Worm (Caenorhabditis elegans): ENCODE results near the gene pfn-2.

pfn-2 gene

DNA sequence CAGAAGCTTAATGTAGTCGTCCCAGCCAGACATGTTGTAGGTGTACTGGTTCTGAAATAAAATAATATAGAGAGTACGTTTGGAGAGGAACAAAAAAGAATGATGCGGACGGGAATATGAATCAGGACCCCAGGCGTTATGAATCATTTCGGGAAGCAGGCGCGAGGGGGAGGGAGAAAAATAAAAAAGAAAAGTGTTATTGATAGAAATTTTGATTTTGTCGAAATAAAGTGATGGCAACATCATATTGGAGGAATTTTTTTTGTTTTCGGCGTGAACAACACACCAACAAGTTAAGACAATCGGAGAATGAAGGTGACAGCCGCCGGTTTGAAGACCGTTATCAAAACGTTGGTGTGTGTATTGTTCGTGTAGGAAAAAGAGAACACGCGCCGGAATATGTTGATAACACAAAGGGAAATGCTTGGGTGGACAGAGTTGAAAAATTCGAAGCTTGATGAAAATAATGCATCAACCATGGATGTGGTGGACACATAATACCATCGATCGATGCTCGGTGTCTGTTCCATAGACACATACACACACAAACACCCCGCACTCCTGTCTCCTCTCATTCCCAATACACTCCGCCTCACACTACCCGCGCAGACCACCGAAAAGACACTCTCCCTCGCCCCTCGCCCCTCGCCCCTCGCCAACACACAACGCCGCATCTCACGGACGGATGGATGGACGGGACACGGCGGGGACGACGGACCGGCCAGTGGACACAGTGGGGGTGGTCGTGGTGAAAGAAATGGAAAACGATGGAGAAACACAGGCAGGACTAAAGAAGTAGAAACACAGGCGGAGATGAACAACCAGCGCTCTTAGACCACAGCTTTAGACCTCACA lies at the start of gene pfn-2 (continued):
- TF ChIP-seq aha-1 (tag; optimal IDR thresholded peaks at IDR 0.05) (no peak), ceh-63 (GFP tag; optimal IDR thresholded peaks at IDR 0.05) (no peak), nhr-77 (tag; optimal IDR thresholded peaks at IDR 0.05) (no peak), vab-15 (tag; optimal IDR thresholded peaks at IDR 0.05) (no peak), alr-1 (tag; optimal IDR thresholded peaks at IDR 0.05; ENCODE audit: borderline replicate concordance) (no peak), elt-3 (tag; optimal IDR thresholded peaks at IDR 0.05) (no peak), nhr-84 (tag; optimal IDR thresholded peaks at IDR 0.05) (no peak), zip-4 (GFP tag; optimal IDR thresholded peaks at IDR 0.05) (no peak), efl-3 (GFP tag; optimal IDR thresholded peaks at IDR 0.05) (no peak), egl-27 (tag; optimal IDR thresholded peaks at IDR 0.05) (no peak), unc-30 (tag; optimal IDR thresholded peaks at IDR 0.05) (no peak), efl-1 (optimal IDR thresholded peaks at IDR 0.05) (no peak), efl-1 (GFP tag; optimal IDR thresholded peaks at IDR 0.05 in 1 of 2) (no peak), ces-1 (GFP tag; optimal IDR thresholded peaks at IDR 0.05) (no peak), fkh-10 (GFP tag; optimal IDR thresholded peaks at IDR 0.05) (no peak), unc-62 (GFP tag; optimal IDR thresholded peaks at IDR 0.05) (no peak), sptf-1 (tag; optimal IDR thresholded peaks at IDR 0.05) (no peak), lin-39 (tag; optimal IDR thresholded peaks at IDR 0.05) (no peak), nhr-85 (tag) (peak; percentile 70), zag-1 (tag; optimal IDR thresholded peaks at IDR 0.05) (no peak), irx-1 (tag; optimal IDR thresholded peaks at IDR 0.05) (no peak), skn-1 (tag; optimal IDR thresholded peaks at IDR 0.05) (peak; percentile 42), lin-13 (GFP tag; optimal IDR thresholded peaks at IDR 0.05) (no peak), C04F5.9 (tag; optimal IDR thresholded peaks at IDR 0.05) (no peak), lin-35 (GFP tag; optimal IDR thresholded peaks at IDR 0.05) (peak in 1 of 2 experiments; percentile 4), hlh-4 (tag; optimal IDR thresholded peaks at IDR 0.05) (no peak), pqm-1 (tag; optimal IDR thresholded peaks at IDR 0.05) (no peak), ama-1 (optimal IDR thresholded peaks at IDR 0.05) (no peak)

DNA sequence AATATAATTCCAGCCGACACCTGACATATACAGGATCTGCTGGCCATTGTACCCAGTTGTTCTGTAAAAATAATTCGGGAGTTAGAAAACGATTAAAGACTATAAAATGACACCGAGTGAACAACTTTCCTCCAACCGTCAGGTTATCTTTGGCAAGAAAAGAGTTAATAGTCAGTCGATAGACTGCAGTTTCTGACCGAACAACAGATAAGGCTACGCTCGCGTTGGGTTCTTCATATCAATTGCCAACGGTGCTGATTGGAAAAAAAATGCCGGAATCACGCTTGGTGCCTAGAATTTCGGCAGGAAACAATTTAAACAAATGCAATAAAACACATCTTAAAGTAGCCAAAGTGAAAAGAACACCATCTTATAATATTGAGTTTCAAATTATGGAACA lies 46.7 kb upstream of the pfn-2 start, which contains the start of gene scav-1:
TSS of gene scav-1 (minus strand) at position 61 of the 400 bp plus-strand sequence.
- TF ChIP-seq sup-37 (GFP tag; optimal IDR thresholded peaks at IDR 0.05) (no peak), swsn-7 (tag; optimal IDR thresholded peaks at IDR 0.05) (no peak), elt-2 (tag; optimal IDR thresholded peaks at IDR 0.05) (peak; percentile 34), lin-39 (tag; optimal IDR thresholded peaks at IDR 0.05) (no peak)

DNA sequence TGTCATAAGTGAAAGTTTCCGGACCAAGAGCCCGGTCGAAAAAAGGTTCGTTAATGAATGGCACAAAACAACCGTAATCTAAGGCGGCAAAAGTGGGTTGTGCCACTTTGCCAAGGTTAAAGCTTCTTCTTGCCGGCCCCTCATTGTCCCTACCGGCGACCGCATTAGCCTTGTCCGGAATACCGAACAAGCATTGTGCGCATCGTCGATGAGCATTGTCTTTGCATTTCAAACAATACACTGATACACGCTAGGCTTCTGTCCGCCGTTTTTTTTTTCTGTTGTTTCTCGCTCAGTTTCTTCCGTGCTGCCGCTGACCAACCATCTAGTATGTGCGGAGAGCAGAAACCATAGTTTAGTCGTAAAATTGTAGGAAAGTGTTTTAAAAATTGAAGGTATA lies 43.4 kb upstream of the pfn-2 start, which contains the start of gene C03F11.2:
TSS of gene C03F11.2 (minus strand) at position 101 of the 400 bp plus-strand sequence.
- TF ChIP-seq zag-1 (tag; optimal IDR thresholded peaks at IDR 0.05) (no peak), mdl-1 (tag; optimal IDR thresholded peaks at IDR 0.05) (no peak), ztf-4 (tag; optimal IDR thresholded peaks at IDR 0.05) (no peak), nhr-84 (tag; optimal IDR thresholded peaks at IDR 0.05) (no peak), tbx-2 (tag; optimal IDR thresholded peaks at IDR 0.05) (no peak), nhr-90 (tag; optimal IDR thresholded peaks at IDR 0.05; ENCODE audit: poor library complexity) (no peak), lin-14 (GFP tag; optimal IDR thresholded peaks at IDR 0.05) (no peak), ama-1 (optimal IDR thresholded peaks at IDR 0.05) (no peak), isw-1 (GFP tag; IDR thresholded peaks at IDR 0.05) (no peak), sup-37 (GFP tag; optimal IDR thresholded peaks at IDR 0.05) (no peak), hlh-17 (GFP tag; optimal IDR thresholded peaks at IDR 0.05; ENCODE audit: borderline replicate concordance) (no peak), fkh-4 (tag; optimal IDR thresholded peaks at IDR 0.05; ENCODE audit: borderline replicate concordance) (no peak)
